Worm (Caenorhabditis elegans): ENCODE results near the gene srd-19.

Gene srd-19

DNA sequence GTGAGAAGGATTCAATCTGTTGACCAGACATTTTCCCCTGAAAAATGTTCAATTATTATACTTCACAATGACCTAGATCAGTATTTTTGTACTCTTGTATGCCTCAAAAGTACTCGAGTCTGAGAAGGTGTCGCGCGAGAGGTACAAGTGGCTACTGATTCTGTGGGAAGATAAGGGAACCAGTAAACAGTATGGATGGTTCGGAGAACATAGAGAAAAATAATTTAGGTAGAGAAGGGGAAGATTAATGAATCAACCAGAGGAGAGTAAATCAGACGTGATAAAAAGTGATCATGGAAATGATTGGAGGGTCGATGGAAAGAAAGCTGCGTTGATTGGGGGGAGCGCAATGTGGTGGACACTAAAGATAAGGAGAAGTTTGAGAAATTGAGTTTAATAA, 39.1 kb downstream of the srd-19 start:
- TF ChIP-seq ztf-3 (GFP tag; optimal IDR thresholded peaks at IDR 0.05) (no peak), hmg-20 (GFP tag; IDR thresholded peaks at IDR 0.05) (no peak), bed-2 (GFP tag; IDR thresholded peaks at IDR 0.05) (no peak), D2030.7 (GFP tag; IDR thresholded peaks at IDR 0.05) (no peak), atf-7 (tag; optimal IDR thresholded peaks at IDR 0.05) (no peak), egl-18 (GFP tag; IDR thresholded peaks at IDR 0.05) (no peak), lin-35 (GFP tag; optimal IDR thresholded peaks at IDR 0.05) (no peak), snpc-3.4 (tag; optimal IDR thresholded peaks at IDR 0.05) (no peak), F33H1.4 (GFP tag; IDR thresholded peaks at IDR 0.05) (no peak), hmg-1.2 (GFP tag; IDR thresholded peaks at IDR 0.05) (no peak), mes-4 (tag; optimal IDR thresholded peaks at IDR 0.05) (no peak), tlf-1 (GFP tag; optimal IDR thresholded peaks at IDR 0.05) (no peak), pbrm-1 (GFP tag; IDR thresholded peaks at IDR 0.05) (no peak), ama-1 (optimal IDR thresholded peaks at IDR 0.05) (no peak), ama-1 (GFP tag; optimal IDR thresholded peaks at IDR 0.05) (no peak), F39B2.1 (GFP tag; IDR thresholded peaks at IDR 0.05) (no peak), madf-8 (GFP tag; conservative IDR thresholded peaks at IDR 0.05) (no peak), lin-26 (GFP tag; IDR thresholded peaks at IDR 0.05) (no peak), Y56A3A.18 (GFP tag; IDR thresholded peaks at IDR 0.05) (no peak)

DNA sequence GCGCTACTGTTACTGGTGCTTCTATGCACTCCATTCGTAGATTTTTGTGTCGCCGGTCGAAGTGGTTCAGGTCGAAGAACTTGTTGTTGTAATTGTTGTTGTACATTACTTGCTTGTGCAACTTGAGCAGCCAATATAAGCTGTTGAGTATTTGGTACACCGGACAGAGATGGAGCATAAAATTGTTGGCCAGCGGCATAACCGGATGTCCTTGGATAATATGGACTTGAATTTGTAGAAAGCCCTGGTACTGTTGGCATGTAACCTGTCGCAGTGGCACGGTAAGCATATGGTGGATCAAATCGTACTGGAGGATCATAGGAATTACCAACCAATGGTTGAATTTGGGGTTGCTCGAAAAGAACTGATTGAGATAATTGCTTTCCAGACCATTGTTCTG, 39.6 kb downstream of the srd-19 start:
- no peak for TF ChIP-seq lin-40 (tag; optimal IDR thresholded peaks at IDR 0.05)
- no peak for TF ChIP-seq K11D2.4 (GFP tag; IDR thresholded peaks at IDR 0.05)
- no peak for TF ChIP-seq ekl-4 (GFP tag; IDR thresholded peaks at IDR 0.05)
- no peak for TF ChIP-seq nhr-27 (tag; optimal IDR thresholded peaks at IDR 0.05)

DNA sequence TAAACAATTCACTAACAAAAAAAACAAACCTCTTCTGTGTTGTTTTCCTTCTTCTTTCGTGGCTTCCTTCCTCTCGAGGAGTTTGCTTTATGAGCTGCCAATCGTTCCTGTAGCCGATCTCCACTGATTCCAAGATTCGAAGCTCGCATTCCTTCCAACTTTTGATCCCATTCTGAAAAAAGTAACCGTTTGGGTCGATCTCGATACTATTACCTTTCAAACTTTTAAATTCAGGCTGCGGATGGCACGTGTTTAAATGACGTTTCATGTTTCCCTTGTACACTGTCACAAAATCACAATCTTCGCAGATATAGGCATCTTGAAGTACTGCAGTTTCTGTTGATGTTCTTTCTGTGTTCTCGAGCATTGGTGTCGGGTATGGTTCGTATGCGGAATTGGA, 41.1 kb downstream of the srd-19 start:
- TF ChIP-seq zim-3 (tag; optimal IDR thresholded peaks at IDR 0.05) (no peak), lag-1 (GFP tag; IDR thresholded peaks at IDR 0.05) (no peak), D2030.7 (GFP tag; IDR thresholded peaks at IDR 0.05) (no peak), ceh-27 (GFP tag; optimal IDR thresholded peaks at IDR 0.05) (no peak), attf-3 (GFP tag; conservative IDR thresholded peaks at IDR 0.05) (no peak), B0261.1 (tag; optimal IDR thresholded peaks at IDR 0.05) (no peak)

- TF ChIP-seq T07F8.4 (tag; optimal IDR thresholded peaks at IDR 0.05) (no peak), ztf-6 (GFP tag; IDR thresholded peaks at IDR 0.05) (no peak), dpff-1 (tag; optimal IDR thresholded peaks at IDR 0.05) (no peak), hrde-1 (tag; optimal IDR thresholded peaks at IDR 0.05; ENCODE audit: borderline replicate concordance) (no peak), efl-1 (GFP tag; optimal IDR thresholded peaks at IDR 0.05) (no peak), bed-1 (GFP tag; IDR thresholded peaks at IDR 0.05) (no peak)
Observed at ce11 chrV:13385798-13386197, 42.8 kb downstream of the srd-19 start, which contains the start of gene gcy-34. gcy-34 (minus strand) TSS chrV:13385898.

- no peak for TF ChIP-seq Y79H2A.3 (GFP tag; conservative IDR thresholded peaks at IDR 0.05)
- TF ChIP-seq nhr-80 (tag; optimal IDR thresholded peaks at IDR 0.05): peak; percentile 74
Observed at ce11 chrV:13380980-13381379, 47.6 kb downstream of the srd-19 start, which contains the start of gene cpz-2. cpz-2 (plus strand) TSS chrV:13381189.

All from whole organism, young adult.